Fruit fly (Drosophila melanogaster): Measurements from ENCODE around the gene CG8814.

DNA sequence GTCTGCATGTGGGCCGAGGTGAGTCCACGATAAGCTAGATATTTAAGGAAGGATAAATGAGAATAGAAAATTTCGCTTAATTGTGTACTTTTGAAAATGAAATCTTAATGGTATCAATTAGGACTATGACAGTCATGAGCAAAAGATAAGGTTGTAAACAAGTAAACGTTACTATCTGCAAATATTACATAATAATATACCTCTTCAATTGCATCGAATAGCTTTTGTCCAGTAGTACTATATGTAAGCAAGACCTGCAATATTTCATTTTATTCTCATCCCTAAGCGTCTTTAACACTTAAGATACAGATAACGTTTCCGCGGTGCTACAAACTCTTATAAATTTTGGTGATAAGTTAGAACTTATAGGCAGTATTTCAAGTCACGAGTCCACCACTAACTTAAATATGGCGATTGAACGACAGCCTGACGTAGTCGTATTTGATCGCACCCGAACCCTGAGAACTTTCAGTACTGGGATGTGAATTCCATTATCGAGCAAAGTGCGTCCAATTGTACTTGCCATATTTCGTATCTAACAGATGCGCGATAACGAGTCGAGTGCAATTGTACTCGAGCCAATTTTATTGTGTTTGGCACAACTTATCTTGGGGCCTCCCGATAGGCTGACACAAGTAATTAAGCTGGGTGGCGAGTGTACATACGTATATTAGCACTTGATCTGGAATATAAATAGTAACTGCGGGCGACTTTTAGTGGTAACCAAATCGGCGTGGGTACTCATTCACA lies 9.0 kb upstream of the CG8814 start:
- TF ChIP-seq kay (GFP tag; ENCODE audit: borderline replicate concordance) (peak; percentile 81), Hr96 (GFP tag; optimal IDR thresholded peaks at IDR 0.05) (peak; percentile 52), bab1 (GFP tag; optimal IDR thresholded peaks at IDR 0.05) (no peak), CG7101 (tag; optimal IDR thresholded peaks at IDR 0.05) (no peak), Clk (GFP tag; optimal IDR thresholded peaks at IDR 0.05) (no peak), CG14711 (tag; optimal IDR thresholded peaks at IDR 0.05) (no peak), cnc (optimal IDR thresholded peaks at IDR 0.05) (no peak), pad (GFP tag; optimal IDR thresholded peaks at IDR 0.05) (no peak), CG12768 (GFP tag; optimal IDR thresholded peaks at IDR 0.05) (no peak), CG1620 (GFP tag; optimal IDR thresholded peaks at IDR 0.05) (no peak), CG11617 (GFP tag; optimal IDR thresholded peaks at IDR 0.05) (no peak), Crg-1 (GFP tag; optimal IDR thresholded peaks at IDR 0.05) (no peak)
